Fruit fly (Drosophila melanogaster) whole organism, embryonic: ENCODE data around the gene Shal.

Experiments
- Ada2b ChIP-seq: fragments of 200-800 bp; sonication (Bioruptor generic); IDR thresholded peaks from 2 replicates; pipeline ENCODE4 v1.3.6; 2022; ENCODE audit warnings: missing biosample characterization, missing genetic modification characterization
- Adf1 ChIP-seq: fragments of 200-800 bp; sonication (Bioruptor generic); IDR thresholded peaks from 2 replicates; pipeline ENCODE4 v1.3.6; 2022; ENCODE audit warnings: missing biosample characterization, missing genetic modification characterization
- CG10209 ChIP-seq: fragments of 200-800 bp; sonication (Bioruptor generic); optimal IDR thresholded peaks from 3 replicates; lab custom pipeline; 2017; ENCODE audit warnings: missing biosample characterization, mild to moderate bottlenecking, missing genetic modification characterization, missing genetic modification reagents
- CG10321 ChIP-seq: fragments of 200-800 bp; sonication (Bioruptor generic); IDR thresholded peaks from 2 replicates; pipeline ENCODE4 v1.3.6; 2022; ENCODE audit warnings: missing biosample characterization, missing genetic modification characterization
- CG10543 ChIP-seq: fragments of 200-800 bp; sonication (Bioruptor generic); optimal IDR thresholded peaks from 3 replicates; lab custom pipeline; 2017; ENCODE audit warnings: missing biosample characterization, mild to moderate bottlenecking, missing genetic modification characterization, moderate library complexity
- CG12391 ChIP-seq: fragments of 200-800 bp; sonication (Bioruptor generic); optimal IDR thresholded peaks from 3 replicates; lab custom pipeline; 2018; ENCODE audit warnings: missing biosample characterization, mild to moderate bottlenecking, missing genetic modification characterization, moderate library complexity
- CG13624 ChIP-seq: fragments of 200-800 bp; sonication (Bioruptor generic); optimal IDR thresholded peaks from 2 replicates; lab custom pipeline; 2016; ENCODE audit warnings: missing biosample characterization, missing genetic modification characterization
- CG15011 ChIP-seq: fragments of 200-800 bp; sonication (Bioruptor generic); optimal IDR thresholded peaks from 3 replicates; lab custom pipeline; 2018; ENCODE audit warnings: missing biosample characterization, mild to moderate bottlenecking, missing genetic modification characterization
- CG2120 ChIP-seq: fragments of 200-800 bp; sonication (Bioruptor generic); optimal IDR thresholded peaks from 3 replicates; lab custom pipeline; 2016; ENCODE audit warnings: missing biosample characterization, missing genetic modification characterization
- CG3281 ChIP-seq: fragments of 200-800 bp; sonication (Bioruptor generic); optimal IDR thresholded peaks from 3 replicates; lab custom pipeline; 2017; ENCODE audit warnings: missing biosample characterization, mild to moderate bottlenecking, missing genetic modification characterization
- CG3995 ChIP-seq: fragments of 200-800 bp; sonication (Bioruptor generic); optimal IDR thresholded peaks from 3 replicates; lab custom pipeline; 2016; ENCODE audit warnings: missing biosample characterization, missing genetic modification characterization
- CG4707 ChIP-seq: fragments of 200-800 bp; sonication (Bioruptor generic); optimal IDR thresholded peaks from 2 replicates; lab custom pipeline; 2018; ENCODE audit warnings: missing biosample characterization, mild to moderate bottlenecking, missing genetic modification characterization, moderate library complexity
- CG6854 ChIP-seq: fragments of 200-800 bp; sonication (Bioruptor generic); optimal IDR thresholded peaks from 3 replicates; lab custom pipeline; 2017; ENCODE audit warnings: missing biosample characterization, mild to moderate bottlenecking, missing genetic modification characterization
- CG7556 ChIP-seq: fragments of 200-800 bp; sonication (Bioruptor generic); optimal IDR thresholded peaks from 2 replicates; lab custom pipeline; 2017; ENCODE audit warnings: missing biosample characterization, mild to moderate bottlenecking, missing genetic modification characterization
- CG7963 ChIP-seq: fragments of 200-800 bp; sonication (Bioruptor generic); IDR thresholded peaks from 3 replicates; pipeline ENCODE4 v1.3.6; 2022; ENCODE audit warnings: missing biosample characterization, missing genetic modification characterization; ENCODE audit not compliant: partially characterized antibody
- CG9817 ChIP-seq: fragments of 200-800 bp; sonication (Bioruptor generic); optimal IDR thresholded peaks from 2 replicates; lab custom pipeline; 2018; ENCODE audit warnings: missing biosample characterization, mild to moderate bottlenecking, missing genetic modification characterization, moderate library complexity
- CHES-1-like ChIP-seq: fragments of 200-800 bp; sonication (Bioruptor generic); optimal IDR thresholded peaks from 2 replicates; lab custom pipeline; 2016; ENCODE audit warnings: missing biosample characterization, missing genetic modification characterization
- CTCF ChIP-seq: fragments of 200-800 bp; sonication (Bioruptor generic); optimal IDR thresholded peaks from 2 replicates; lab custom pipeline; 2017; ENCODE audit warnings: missing biosample characterization, mild to moderate bottlenecking, missing genetic modification characterization, moderate library complexity
- Camta ChIP-seq: fragments of 200-800 bp; sonication (Bioruptor generic); optimal IDR thresholded peaks from 2 replicates; lab custom pipeline; 2016; ENCODE audit warnings: missing biosample characterization, missing genetic modification characterization
- CoRest ChIP-seq: fragments of 200-800 bp; sonication (Bioruptor generic); optimal IDR thresholded peaks from 3 replicates; lab custom pipeline; 2018; ENCODE audit warnings: missing biosample characterization, mild to moderate bottlenecking, missing genetic modification characterization, moderate library complexity
- Dip3 ChIP-seq: fragments of 200-800 bp; sonication (Bioruptor generic); optimal IDR thresholded peaks from 3 replicates; lab custom pipeline; 2016; ENCODE audit warnings: missing biosample characterization, missing genetic modification characterization
- Dp ChIP-seq: fragments of 200-800 bp; sonication (Bioruptor generic); optimal IDR thresholded peaks from 2 replicates; lab custom pipeline; 2018; ENCODE audit warnings: missing biosample characterization, mild to moderate bottlenecking, missing genetic modification characterization, moderate library complexity
- ERR ChIP-seq: fragments of 200-800 bp; sonication (Bioruptor generic); optimal IDR thresholded peaks from 2 replicates; lab custom pipeline; 2016; ENCODE audit warnings: missing biosample characterization, missing genetic modification characterization
- Elba2 ChIP-seq: fragments of 200-800 bp; sonication (Bioruptor generic); optimal IDR thresholded peaks from 3 replicates; lab custom pipeline; 2016; ENCODE audit warnings: missing biosample characterization, missing genetic modification characterization
- Fer1 ChIP-seq: fragments of 200-800 bp; sonication (Bioruptor generic); optimal IDR thresholded peaks from 2 replicates; lab custom pipeline; 2017; ENCODE audit warnings: missing biosample characterization, mild to moderate bottlenecking, missing genetic modification characterization
- Hr3 ChIP-seq: fragments of 200-800 bp; sonication (Bioruptor generic); optimal IDR thresholded peaks from 3 replicates; lab custom pipeline; 2016; ENCODE audit warnings: missing biosample characterization, missing genetic modification characterization
- Mes4 ChIP-seq: fragments of 200-800 bp; sonication (Bioruptor generic); optimal IDR thresholded peaks from 2 replicates; lab custom pipeline; 2016; ENCODE audit warnings: missing biosample characterization, missing genetic modification characterization
- Myb ChIP-seq: fragments of 200-800 bp; sonication (Bioruptor generic); optimal IDR thresholded peaks from 2 replicates; lab custom pipeline; 2016; ENCODE audit warnings: missing biosample characterization, missing genetic modification characterization
- Ptx1 ChIP-seq: fragments of 200-800 bp; sonication (Bioruptor generic); IDR thresholded peaks from 2 replicates; pipeline ENCODE4 v1.3.6; 2022; ENCODE audit warnings: missing biosample characterization, missing genetic modification characterization
- YL-1 ChIP-seq: fragments of 200-800 bp; sonication (Bioruptor generic); optimal IDR thresholded peaks from 3 replicates; lab custom pipeline; 2017; ENCODE audit warnings: missing biosample characterization, mild to moderate bottlenecking, missing genetic modification characterization
- ato ChIP-seq: fragments of 200-800 bp; sonication (Bioruptor generic); IDR thresholded peaks from 2 replicates; pipeline ENCODE4 v1.3.6; 2022; ENCODE audit warnings: missing biosample characterization, missing genetic modification characterization; ENCODE audit not compliant: partially characterized antibody
- caup ChIP-seq: fragments of 200-800 bp; sonication (Bioruptor generic); optimal IDR thresholded peaks from 3 replicates; lab custom pipeline; 2017; ENCODE audit warnings: missing biosample characterization, mild to moderate bottlenecking, missing genetic modification characterization, moderate library complexity; ENCODE audit not compliant: severe bottlenecking
- ci ChIP-seq: fragments of 200-800 bp; sonication (Bioruptor generic); IDR thresholded peaks from 3 replicates; pipeline ENCODE4 v1.3.6; 2022; ENCODE audit warnings: missing biosample characterization, missing genetic modification characterization
- da ChIP-seq: fragments of 200-800 bp; sonication (Bioruptor generic); optimal IDR thresholded peaks from 2 replicates; lab custom pipeline; 2016; ENCODE audit warnings: missing biosample characterization, missing genetic modification characterization
- dmrt11E ChIP-seq: fragments of 200-800 bp; sonication (Bioruptor generic); optimal IDR thresholded peaks from 3 replicates; lab custom pipeline; 2018; ENCODE audit warnings: missing biosample characterization, mild to moderate bottlenecking, missing genetic modification characterization, moderate library complexity
- dpn ChIP-seq, 2 experiments: fragments of 200-800 bp; sonication (Bioruptor generic); optimal IDR thresholded peaks; 3 replicates each; lab custom pipeline; 2016; ENCODE audit warnings: missing biosample characterization in 2 of 2, missing genetic modification characterization in 2 of 2
- ems ChIP-seq: fragments of 200-800 bp; sonication (Bioruptor generic); optimal IDR thresholded peaks from 3 replicates; lab custom pipeline; 2016; ENCODE audit warnings: missing biosample characterization, missing genetic modification characterization
- her ChIP-seq: fragments of 200-800 bp; sonication (Bioruptor generic); optimal IDR thresholded peaks from 2 replicates; lab custom pipeline; 2016; ENCODE audit warnings: missing biosample characterization, missing genetic modification characterization
- lab ChIP-seq: fragments of 200-800 bp; sonication (Bioruptor generic); optimal IDR thresholded peaks from 3 replicates; lab custom pipeline; 2017; ENCODE audit warnings: missing biosample characterization, missing genetic modification characterization, mild to moderate bottlenecking, moderate library complexity, missing genetic modification reagents
- lbe ChIP-seq: fragments of 200-800 bp; sonication (Bioruptor generic); optimal IDR thresholded peaks from 2 replicates; lab custom pipeline; 2016; ENCODE audit warnings: missing biosample characterization, mild to moderate bottlenecking, missing genetic modification characterization
- org-1 ChIP-seq: fragments of 200-800 bp; sonication (Bioruptor generic); optimal IDR thresholded peaks from 2 replicates; lab custom pipeline; 2017; ENCODE audit warnings: missing biosample characterization, missing genetic modification characterization
- sens ChIP-seq: fragments of 200-800 bp; sonication (Bioruptor generic); peaks from one replicate; lab custom pipeline; 2016; ENCODE audit warnings: missing biosample characterization, missing genetic modification characterization
- sens-2 ChIP-seq: fragments of 200-800 bp; sonication (Bioruptor generic); IDR thresholded peaks from 2 replicates; pipeline ENCODE4 v1.3.6; 2022; ENCODE audit warnings: missing biosample characterization, missing genetic modification characterization
- slbo ChIP-seq: fragments of 200-800 bp; sonication (Bioruptor generic); IDR thresholded peaks from 2 replicates; pipeline ENCODE4 v1.3.6; 2022; ENCODE audit warnings: missing biosample characterization, missing genetic modification characterization
- tin ChIP-seq: fragments of 200-800 bp; sonication (Bioruptor generic); optimal IDR thresholded peaks from 3 replicates; lab custom pipeline; 2016; ENCODE audit warnings: missing biosample characterization, missing genetic modification characterization
- wor ChIP-seq: fragments of 200-800 bp; sonication (Bioruptor generic); IDR thresholded peaks from 2 replicates; pipeline ENCODE4 v1.3.6; 2022; ENCODE audit warnings: missing biosample characterization, missing genetic modification characterization
- zfh2 ChIP-seq: fragments of 200-800 bp; sonication (Bioruptor generic); optimal IDR thresholded peaks from 2 replicates; lab custom pipeline; 2016; ENCODE audit warnings: missing biosample characterization, missing genetic modification characterization

Shal gene

dm6 chr3L:19632766-19633632 lies 48.6 kb upstream of the Shal start (continued):
- peak; percentile 79 for TF ChIP-seq Ada2b (GFP tag; lab: Robert Waterston, UW)
- TF ChIP-seq dpn (GFP tag; optimal IDR thresholded peaks at IDR 0.05; lab: Kevin White, UChicago) = peak in 1 of 2 experiments; percentile 72
- peak; percentile 56 for TF ChIP-seq Hr3 (GFP tag; lab: Kevin White, UChicago)
- no peak for TF ChIP-seq Dp (GFP tag; lab: Kevin White, UChicago)
- TF ChIP-seq CG12391 = peak; percentile 63
- peak; percentile 64 for TF ChIP-seq CG15011 (GFP tag; lab: Kevin White, UChicago)
- TF ChIP-seq CG7556 (GFP tag; lab: Kevin White, UChicago) = peak; percentile 42

- TF ChIP-seq YL-1 (GFP tag; lab: Kevin White, UChicago) (no peak), sens (GFP tag; lab: Kevin White, UChicago) (peak; percentile 17), CG9817 (tag; lab: Kevin White, UChicago) (no peak), Mes4 (GFP tag; lab: Kevin White, UChicago) (no peak), CG7963 (GFP tag; lab: Robert Waterston, UW) (no peak), CG10321 (GFP tag; lab: Robert Waterston, UW) (peak; percentile 45; the same call in 1 of the 2 replicates), ci (GFP tag; lab: Robert Waterston, UW) (no peak), CG10209 (GFP tag; lab: Kevin White, UChicago) (no peak)
Measured at dm6 chr3L:19631867-19632266, 47.5 kb upstream of the Shal start.

- peak; percentile 18 for TF ChIP-seq CHES-1-like
- TF ChIP-seq tin (GFP tag; lab: Kevin White, UChicago) = no peak
- no peak for TF ChIP-seq da
- TF ChIP-seq Adf1 (GFP tag; lab: Robert Waterston, UW) = peak; percentile 29; the same call in 1 of the 2 replicates
- 0 out of 2 replicates have a peak, but pooled peaks have one; percentile 15 for TF ChIP-seq slbo (GFP tag; lab: Robert Waterston, UW)
- TF ChIP-seq dmrt11E = no peak
- TF ChIP-seq wor (GFP tag; lab: Robert Waterston, UW) = no peak
- TF ChIP-seq ato = no peak
- TF ChIP-seq Elba2 = peak; percentile 66
- TF ChIP-seq CG6854 = peak; percentile 31
- no peak for TF ChIP-seq ems (GFP tag; lab: Kevin White, UChicago)
- no peak for TF ChIP-seq Camta (GFP tag; lab: Kevin White, UChicago)
- TF ChIP-seq CG13624 (GFP tag; lab: Kevin White, UChicago) = peak; percentile 2
- peak; percentile 10 for TF ChIP-seq Dip3 (GFP tag; lab: Kevin White, UChicago)
- TF ChIP-seq sens-2 (GFP tag; lab: Robert Waterston, UW) = no peak
- peak; percentile 3 for TF ChIP-seq CG4707 (GFP tag; lab: Kevin White, UChicago)
- no peak for TF ChIP-seq lbe (GFP tag; lab: Kevin White, UChicago)
- TF ChIP-seq Fer1 (GFP tag; lab: Kevin White, UChicago) = peak; percentile 42
- no peak for TF ChIP-seq Myb (GFP tag; lab: Kevin White, UChicago)
- no peak for TF ChIP-seq ERR (GFP tag; lab: Kevin White, UChicago)
- no peak for TF ChIP-seq her (GFP tag; lab: Kevin White, UChicago)
- peak; percentile 55 for TF ChIP-seq CG10543 (GFP tag; lab: Kevin White, UChicago)
- TF ChIP-seq Ptx1 (GFP tag; lab: Robert Waterston, UW) = 0 out of 2 replicates have a peak, but pooled peaks have one; percentile 7
- no peak for TF ChIP-seq zfh2 (GFP tag; lab: Kevin White, UChicago)
- peak; percentile 67 for TF ChIP-seq CG3995 (GFP tag; lab: Kevin White, UChicago)
- peak; percentile 53 for TF ChIP-seq caup
- peak; percentile 1 for TF ChIP-seq CG2120 (GFP tag; lab: Kevin White, UChicago)
- TF ChIP-seq org-1 (GFP tag; lab: Kevin White, UChicago) = no peak
- no peak for TF ChIP-seq CTCF (GFP tag; lab: Kevin White, UChicago)
- TF ChIP-seq lab (GFP tag; lab: Kevin White, UChicago) = peak; percentile 80
- TF ChIP-seq CG3281 = peak; percentile 33
- no peak for TF ChIP-seq CoRest
Measured at dm6 chr3L:19630701-19631100, 46.3 kb upstream of the Shal start.
